Worm (Caenorhabditis elegans): ENCODE data around the gene dnj-11.

dnj-11 gene

ce11 chrIV:6585397-6585921 is at the start of gene dnj-11, which contains the start of gene F38A5.2:
TSS of gene dnj-11 (plus strand) at chrIV:6585871.
TSS of gene F38A5.2 (minus strand) at chrIV:6585400.
- TF ChIP-seq jun-1 (tag; optimal IDR thresholded peaks at IDR 0.05) (peak; percentile 34), lin-15B (tag; optimal IDR thresholded peaks at IDR 0.05) (peak; percentile 94), nfya-1 (tag; optimal IDR thresholded peaks at IDR 0.05; ENCODE audit: insufficient read depth) (peak; percentile 86), pha-4 (tag; optimal IDR thresholded peaks at IDR 0.05) (peak; percentile 97), nhr-12 (tag; optimal IDR thresholded peaks at IDR 0.05) (no peak), R02D3.7 (tag; optimal IDR thresholded peaks at IDR 0.05) (peak; percentile 68), nhr-76 (tag; optimal IDR thresholded peaks at IDR 0.05) (no peak), nhr-28 (tag; optimal IDR thresholded peaks at IDR 0.05) (no peak), lin-39 (tag; optimal IDR thresholded peaks at IDR 0.05) (peak; percentile 64), lsy-12 (tag; optimal IDR thresholded peaks at IDR 0.05) (peak; percentile 27), nhr-77 (tag; optimal IDR thresholded peaks at IDR 0.05) (no peak), nhr-43 (tag; optimal IDR thresholded peaks at IDR 0.05; ENCODE audit: poor library complexity, severe bottlenecking) (peak; percentile 69), pqm-1 (tag; optimal IDR thresholded peaks at IDR 0.05) (peak; percentile 62), ceh-28 (tag; optimal IDR thresholded peaks at IDR 0.05) (peak; percentile 18), skn-1 (tag; optimal IDR thresholded peaks at IDR 0.05) (peak; percentile 83), eor-1 (tag; optimal IDR thresholded peaks at IDR 0.05) (no peak), ceh-9 (tag; optimal IDR thresholded peaks at IDR 0.05) (no peak), fkh-10 (GFP tag; optimal IDR thresholded peaks at IDR 0.05) (peak; percentile 44), snpc-4 (tag; optimal IDR thresholded peaks at IDR 0.05) (peak; percentile 82), unc-39 (tag; optimal IDR thresholded peaks at IDR 0.05) (no peak), egl-5 (tag; optimal IDR thresholded peaks at IDR 0.05) (peak; percentile 71), ZK546.5 (tag; optimal IDR thresholded peaks at IDR 0.05) (no peak), nhr-23 (tag; optimal IDR thresholded peaks at IDR 0.05) (peak; percentile 85), hmg-11 (tag; optimal IDR thresholded peaks at IDR 0.05) (peak; percentile 76), nhr-25 (tag; optimal IDR thresholded peaks at IDR 0.05) (peak; percentile 89), egl-27 (tag; optimal IDR thresholded peaks at IDR 0.05) (no peak), elt-2 (tag; optimal IDR thresholded peaks at IDR 0.05) (peak; percentile 28)

- TF ChIP-seq nhr-28 (tag; optimal IDR thresholded peaks at IDR 0.05) (no peak), sea-2 (GFP tag; optimal IDR thresholded peaks at IDR 0.05) (no peak), ZK546.5 (tag; optimal IDR thresholded peaks at IDR 0.05) (no peak), R02D3.7 (tag; optimal IDR thresholded peaks at IDR 0.05) (no peak), elt-2 (tag; optimal IDR thresholded peaks at IDR 0.05) (no peak), egl-5 (tag; optimal IDR thresholded peaks at IDR 0.05) (no peak), ceh-82 (tag; optimal IDR thresholded peaks at IDR 0.05) (no peak), nhr-76 (tag; optimal IDR thresholded peaks at IDR 0.05) (no peak), elt-3 (tag; optimal IDR thresholded peaks at IDR 0.05) (no peak), ztf-11 (tag; optimal IDR thresholded peaks at IDR 0.05) (no peak)
Measured at ce11 chrIV:6535908-6536307, 49.8 kb upstream of the dnj-11 start, which contains the start of gene C01G5.3. TSS of gene C01G5.3 (plus strand) at chrIV:6536208.

ce11 chrIV:6541435-6541834 is 44.2 kb upstream of the dnj-11 start, which contains the start of gene C01G5.25:
TSS of gene C01G5.25 (plus strand) at chrIV:6541684.
- no peak for TF ChIP-seq nhr-67 (tag; optimal IDR thresholded peaks at IDR 0.05)
- TF ChIP-seq nhr-77 (tag; optimal IDR thresholded peaks at IDR 0.05), result no peak
- TF ChIP-seq lin-39 (tag; optimal IDR thresholded peaks at IDR 0.05), result peak; percentile 51
- TF ChIP-seq fkh-2 (tag; optimal IDR thresholded peaks at IDR 0.05), result no peak
- no peak for TF ChIP-seq lsy-12 (tag; optimal IDR thresholded peaks at IDR 0.05)
- no peak for TF ChIP-seq nhr-25 (tag; optimal IDR thresholded peaks at IDR 0.05)
- TF ChIP-seq elt-1 (tag; optimal IDR thresholded peaks at IDR 0.05), result no peak

ce11 chrIV:6542962-6543361 is 42.7 kb upstream of the dnj-11 start:
- no peak for TF ChIP-seq fos-1 (tag; optimal IDR thresholded peaks at IDR 0.05)
- no peak for TF ChIP-seq lsy-12 (tag; optimal IDR thresholded peaks at IDR 0.05)
- no peak for TF ChIP-seq snpc-4 (tag; optimal IDR thresholded peaks at IDR 0.05)

ce11 chrIV:6547397-6547796 is 38.3 kb upstream of the dnj-11 start:
- TF ChIP-seq ceh-9 (tag; optimal IDR thresholded peaks at IDR 0.05) (no peak), daf-12 (tag; optimal IDR thresholded peaks at IDR 0.05) (no peak), jun-1 (tag; optimal IDR thresholded peaks at IDR 0.05) (no peak)

All from whole organism, L3 larva.